Worm (Caenorhabditis elegans): Measurements from ENCODE around the gene pipp-4P.

DNA sequence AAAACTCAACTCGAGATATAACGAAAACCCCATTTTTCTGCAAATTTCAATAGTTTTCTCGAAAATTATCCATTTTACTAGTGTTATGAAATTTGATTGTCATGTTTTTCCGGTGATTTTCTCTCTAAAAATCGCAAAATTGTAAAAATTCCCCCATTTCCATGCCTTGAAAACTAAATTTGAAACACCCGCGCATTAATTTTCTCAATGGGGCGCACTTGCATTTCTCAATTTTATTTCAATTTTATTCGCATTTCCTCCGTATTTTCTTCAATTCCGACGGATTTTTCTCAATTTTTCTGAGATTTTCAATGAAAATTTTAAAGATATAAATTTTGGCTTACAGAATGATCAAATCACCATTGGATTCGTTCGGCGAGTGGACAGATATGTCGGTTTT lies 14.0 kb upstream of the pipp-4P start, which contains the start of gene Y71H2AM.3:
- TF ChIP-seq ama-1 (optimal IDR thresholded peaks at IDR 0.05) (no peak), ama-1 (GFP tag; optimal IDR thresholded peaks at IDR 0.05) (no peak), efl-1 (GFP tag; optimal IDR thresholded peaks at IDR 0.05) (peak; percentile 72), egl-18 (GFP tag; IDR thresholded peaks at IDR 0.05) (no peak), B0336.3 (GFP tag; IDR thresholded peaks at IDR 0.05) (no peak), F52B5.7 (tag; optimal IDR thresholded peaks at IDR 0.05) (no peak), ztf-3 (GFP tag; optimal IDR thresholded peaks at IDR 0.05) (no peak), F22D6.2 (tag; optimal IDR thresholded peaks at IDR 0.05) (no peak), dpl-1 (GFP tag; optimal IDR thresholded peaks at IDR 0.05) (peak; percentile 59), pha-4 (tag; optimal IDR thresholded peaks at IDR 0.05) (no peak)

Measured in whole organism, young adult.